Fruit fly (Drosophila melanogaster): ENCODE results near the gene CG32687.

Gene CG32687

DNA sequence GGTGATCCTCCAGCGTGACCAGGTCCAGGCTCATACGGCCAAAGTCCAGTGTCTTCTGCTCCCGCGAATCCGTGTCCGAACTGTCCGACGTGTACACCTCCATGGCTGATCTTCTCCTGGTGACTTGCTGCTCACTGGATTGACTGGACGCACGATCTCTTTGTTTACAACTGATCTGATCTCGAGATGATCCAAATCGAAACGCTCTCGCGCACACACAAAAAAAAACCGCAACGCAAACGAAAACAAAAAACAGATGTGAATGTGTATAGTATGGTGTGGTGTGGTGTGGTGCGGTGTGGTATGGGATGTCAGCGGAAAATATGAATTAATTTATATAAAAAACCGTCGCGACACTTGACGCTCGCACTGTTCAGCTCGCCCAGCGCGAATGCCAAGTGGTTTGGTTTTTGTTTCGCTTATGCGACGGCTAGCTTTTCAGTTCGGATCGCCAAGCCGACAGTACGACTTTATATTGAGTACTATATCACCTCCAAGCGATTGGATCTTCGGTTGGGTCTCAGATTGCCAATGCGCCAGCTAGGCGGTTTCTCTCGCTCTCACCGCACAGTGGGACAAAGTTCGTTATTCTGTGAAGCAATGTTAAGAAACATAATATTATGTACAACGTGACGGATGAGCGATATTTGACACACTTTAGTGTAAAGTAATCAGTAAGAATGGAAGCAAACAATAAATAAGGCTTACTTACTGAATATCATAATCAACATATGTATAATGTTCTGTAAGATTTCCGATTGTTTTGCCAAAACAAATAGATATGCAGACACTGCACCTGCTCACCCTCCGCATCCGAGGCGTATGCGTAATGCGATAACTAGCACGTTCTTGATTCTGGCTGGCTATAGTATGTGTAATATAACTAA is 618 bp downstream of the CG32687 start (continued):
- TF ChIP-seq CG3407 (GFP tag; optimal IDR thresholded peaks at IDR 0.05) (no peak), CG6813 (GFP tag; optimal IDR thresholded peaks at IDR 0.05) (peak; percentile 60), kni (GFP tag; optimal IDR thresholded peaks at IDR 0.05) (no peak), CG17568 (GFP tag; optimal IDR thresholded peaks at IDR 0.05) (peak; percentile 46), pita (GFP tag; optimal IDR thresholded peaks at IDR 0.05) (no peak), CG8290 (GFP tag; optimal IDR thresholded peaks at IDR 0.05) (no peak), CG8290 (tag; optimal IDR thresholded peaks at IDR 0.05) (peak in 1 of 2 experiments; percentile 63), Max (GFP tag; optimal IDR thresholded peaks at IDR 0.05) (peak; percentile 2), Dip2 (GFP tag; IDR thresholded peaks at IDR 0.05) (no peak), CG3838 (GFP tag; optimal IDR thresholded peaks at IDR 0.05) (peak; percentile 22), HLH3B (GFP tag; IDR thresholded peaks at IDR 0.05) (peak; percentile 32; the same call in 1 of the 2 replicates), Dfd (GFP tag; optimal IDR thresholded peaks at IDR 0.05) (no peak), CG9215 (GFP tag; IDR thresholded peaks at IDR 0.05) (peak; percentile 63; the same call in 1 of the 2 replicates), CG18764 (GFP tag; optimal IDR thresholded peaks at IDR 0.05) (no peak), tio (GFP tag; optimal IDR thresholded peaks at IDR 0.05) (no peak), btn (GFP tag; optimal IDR thresholded peaks at IDR 0.05) (no peak), bsh (GFP tag; optimal IDR thresholded peaks at IDR 0.05) (peak; percentile 26 to 51), eve (GFP tag; optimal IDR thresholded peaks at IDR 0.05) (no peak), CG6175 (GFP tag; IDR thresholded peaks at IDR 0.05) (no peak), BEAF-32 (GFP tag; optimal IDR thresholded peaks at IDR 0.05) (no peak), ase (GFP tag; IDR thresholded peaks at IDR 0.05) (0 out of 3 replicates have a peak, but pooled peaks have one; percentile 16), E2f1 (GFP tag; IDR thresholded peaks at IDR 0.05) (peak; percentile 58; the same call in 1 of the 2 replicates), CG15073 (GFP tag; optimal IDR thresholded peaks at IDR 0.05) (no peak), run (tag; optimal IDR thresholded peaks at IDR 0.05) (no peak), CG10321 (GFP tag; IDR thresholded peaks at IDR 0.05) (peak; percentile 32; the same call in 1 of the 2 replicates), zen2 (GFP tag; IDR thresholded peaks at IDR 0.05; ENCODE audit: partially characterized antibody) (no peak), CG13123 (GFP tag; optimal IDR thresholded peaks at IDR 0.05) (no peak), H2.0 (GFP tag; IDR thresholded peaks at IDR 0.05) (peak; percentile 45; the same call in 1 of the 2 replicates), nom (GFP tag; optimal IDR thresholded peaks at IDR 0.05) (no peak), CG12769 (tag; optimal IDR thresholded peaks at IDR 0.05) (peak; percentile 76), croc (GFP tag; conservative IDR thresholded peaks at IDR 0.05) (no peak), CG11093 (GFP tag; IDR thresholded peaks at IDR 0.05) (no peak), CG10462 (GFP tag; optimal IDR thresholded peaks at IDR 0.05) (no peak), corto (GFP tag; optimal IDR thresholded peaks at IDR 0.05) (no peak), lola (GFP tag; optimal IDR thresholded peaks at IDR 0.05) (no peak), CG6654 (GFP tag; optimal IDR thresholded peaks at IDR 0.05) (peak; percentile 6), CG17328 (GFP tag; IDR thresholded peaks at IDR 0.05) (0 out of 2 replicates have a peak, but pooled peaks have one; percentile 8), CG31224 (GFP tag; IDR thresholded peaks at IDR 0.05) (0 out of 2 replicates have a peak, but pooled peaks have one; percentile 35), Hsf (GFP tag; optimal IDR thresholded peaks at IDR 0.05) (peak; percentile 53), CG17359 (tag; optimal IDR thresholded peaks at IDR 0.05) (peak; percentile 59), NC2β (GFP tag; optimal IDR thresholded peaks at IDR 0.05) (no peak), Fer3 (tag; optimal IDR thresholded peaks at IDR 0.05) (peak; percentile 77), ab (GFP tag; optimal IDR thresholded peaks at IDR 0.05) (no peak), CG12155 (GFP tag; optimal IDR thresholded peaks at IDR 0.05) (peak; percentile 34), CG13424 (tag; optimal IDR thresholded peaks at IDR 0.05) (peak; percentile 65), Blimp-1 (GFP tag; optimal IDR thresholded peaks at IDR 0.05) (peak; percentile 28), CG13894 (tag; optimal IDR thresholded peaks at IDR 0.05) (peak; percentile 65), CG9797 (GFP tag; optimal IDR thresholded peaks at IDR 0.05) (no peak), yki (optimal IDR thresholded peaks at IDR 0.05) (no peak)
